Fruit fly (Drosophila melanogaster): ENCODE data around the gene Lsp1beta.

DNA sequence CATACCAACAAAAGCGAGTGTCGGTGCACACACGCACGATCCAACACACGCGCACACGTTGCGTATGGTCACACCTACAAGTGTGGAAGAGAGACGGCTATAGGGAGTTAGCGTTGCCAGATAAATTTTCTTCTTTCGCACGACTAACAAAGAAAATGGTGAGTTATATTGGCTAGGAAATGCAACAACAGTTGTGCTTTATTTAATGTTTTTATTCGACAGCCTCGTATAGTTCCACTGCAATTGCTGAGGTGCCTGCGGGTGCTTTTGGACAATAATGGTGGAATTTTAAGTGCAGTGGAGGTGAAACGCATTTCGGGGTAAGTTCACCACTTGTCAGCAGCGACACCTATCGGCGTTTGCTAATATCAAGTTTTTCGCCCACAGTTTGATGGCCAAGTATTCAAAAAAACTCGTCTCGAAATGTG, 26.9 kb upstream of the Lsp1beta start:
- TF ChIP-seq sima (GFP tag; optimal IDR thresholded peaks at IDR 0.05) (no peak), Hr78 (GFP tag; optimal IDR thresholded peaks at IDR 0.05) (no peak), CG42726 (GFP tag; IDR thresholded peaks at IDR 0.05; ENCODE audit: partially characterized antibody) (0 out of 2 replicates have a peak, but pooled peaks have one; percentile 35), fru (optimal IDR thresholded peaks at IDR 0.05) (no peak), abd-A (tag; optimal IDR thresholded peaks at IDR 0.05) (no peak), CG1647 (GFP tag; optimal IDR thresholded peaks at IDR 0.05) (no peak), Hmr (GFP tag; optimal IDR thresholded peaks at IDR 0.05) (peak; percentile 31), ems (GFP tag; optimal IDR thresholded peaks at IDR 0.05) (no peak)

Measured in whole organism, embryonic.